Fruit fly (Drosophila melanogaster) whole organism, wandering third instar larva: Measurements from ENCODE around the gene CG17030.

Experiments used
- CrebA ChIP-seq: fragments of 200-800 bp; sonication (Bioruptor generic); optimal IDR thresholded peaks from 2 replicates; lab custom pipeline; 2016; ENCODE audit warnings: missing biosample characterization, mild to moderate bottlenecking, missing genetic modification characterization, borderline replicate concordance
- Hnf4 ChIP-seq: fragments of 200-800 bp; sonication (Bioruptor generic); optimal IDR thresholded peaks from 2 replicates; lab custom pipeline; 2016; ENCODE audit warnings: missing biosample characterization, mild to moderate bottlenecking, missing genetic modification characterization
- Hr83 ChIP-seq: fragments of 200-300 bp; sonication (Bioruptor generic); optimal IDR thresholded peaks from 2 replicates; lab custom pipeline; 2016; ENCODE audit warnings: missing biosample characterization, mild to moderate bottlenecking, missing genetic modification characterization, moderate library complexity; ENCODE audit not compliant: poor library complexity, severe bottlenecking
- h ChIP-seq: fragments of 200-800 bp; sonication (Bioruptor generic); optimal IDR thresholded peaks from 3 replicates; lab custom pipeline; 2016; ENCODE audit warnings: missing biosample characterization, mild to moderate bottlenecking, missing genetic modification characterization
- jim ChIP-seq: fragments of 175-275, 200-325 bp; sonication (Bioruptor generic); optimal IDR thresholded peaks from 2 replicates; lab custom pipeline; 2016; ENCODE audit warnings: missing biosample characterization, mild to moderate bottlenecking, missing genetic modification characterization
- pan ChIP-seq: fragments of >200 bp; optimal IDR thresholded peaks from 2 replicates; lab custom pipeline; 2017

dm6 chr3L:4992126-4992525 lies 11.6 kb upstream of the CG17030 start:
- TF ChIP-seq Hnf4 (GFP tag; lab: Kevin White, UChicago) = no peak
- no peak for TF ChIP-seq jim
- no peak for TF ChIP-seq h (GFP tag; lab: Kevin White, UChicago)
- TF ChIP-seq pan = no peak
- TF ChIP-seq CrebA (GFP tag; lab: Kevin White, UChicago) = no peak
- no peak for TF ChIP-seq Hr83
